Comparison of ENCODE assay signal across 5 worm cellular contexts in genomic region chrV:13730762-13731161, ce11.
A peak's percentile ranks its signal among the peaks of the same experiment; 100 is the strongest.
TF ChIP-seq lines count a peak whose summit lies in the region.

Gene dct-17 (minus strand): TSS chrV:13730784.

TF ChIP-seq in whole organism, L1 larva, 84 proteins besides CTCF, POLR2A, EP300 and RAD21:
- peak; percentile 3 for TF ChIP-seq pqm-1 (tag; optimal IDR thresholded peaks at IDR 0.05; lab: Kevin White, UChicago)
- TF ChIP-seq egl-27 (tag; optimal IDR thresholded peaks at IDR 0.05; lab: Kevin White, UChicago) = no peak
- peak; percentile 24 for TF ChIP-seq elt-2 (tag; optimal IDR thresholded peaks at IDR 0.05; lab: Kevin White, UChicago)
- peak; percentile 12 for TF ChIP-seq pax-3 (tag; optimal IDR thresholded peaks at IDR 0.05; lab: Kevin White, UChicago)

TF ChIP-seq in whole organism, L2 larva, 48 proteins besides CTCF, POLR2A, EP300 and RAD21:
- TF ChIP-seq nhr-23 (tag; optimal IDR thresholded peaks at IDR 0.05; lab: Kevin White, UChicago) (no peak), mab-5 (tag; optimal IDR thresholded peaks at IDR 0.05; lab: Kevin White, UChicago) (no peak), nhr-10 (tag; optimal IDR thresholded peaks at IDR 0.05; lab: Kevin White, UChicago) (no peak), elt-3 (tag; optimal IDR thresholded peaks at IDR 0.05; lab: Kevin White, UChicago) (no peak), nhr-11 (tag; optimal IDR thresholded peaks at IDR 0.05; lab: Kevin White, UChicago) (no peak), ztf-1 (GFP tag; conservative IDR thresholded peaks at IDR 0.05; lab: Robert Waterston, UW) (no peak), crh-2 (tag; optimal IDR thresholded peaks at IDR 0.05; lab: Kevin White, UChicago) (no peak), sma-9 (GFP tag; optimal IDR thresholded peaks at IDR 0.05; lab: Kevin White, UChicago) (no peak), sma-9 (tag; optimal IDR thresholded peaks at IDR 0.05; lab: Kevin White, UChicago) (no peak), ceh-16 (tag; optimal IDR thresholded peaks at IDR 0.05; lab: Kevin White, UChicago) (no peak), skn-1 (tag; optimal IDR thresholded peaks at IDR 0.05; lab: Kevin White, UChicago) (peak; percentile 48), mdl-1 (tag; optimal IDR thresholded peaks at IDR 0.05; lab: Kevin White, UChicago) (no peak), snpc-4 (tag; optimal IDR thresholded peaks at IDR 0.05; lab: Kevin White, UChicago) (no peak), ama-1 (optimal IDR thresholded peaks at IDR 0.05; lab: Kevin White, UChicago) (no peak), elt-1 (tag; optimal IDR thresholded peaks at IDR 0.05; lab: Kevin White, UChicago) (no peak), nhr-12 (tag; optimal IDR thresholded peaks at IDR 0.05; lab: Kevin White, UChicago) (no peak), fos-1 (tag; optimal IDR thresholded peaks at IDR 0.05; lab: Kevin White, UChicago) (peak; percentile 91)

TF ChIP-seq in whole organism, L3 larva, 47 proteins besides CTCF, POLR2A, EP300 and RAD21:
- TF ChIP-seq pqm-1 (tag; optimal IDR thresholded peaks at IDR 0.05; lab: Kevin White, UChicago) = peak; percentile 35
- TF ChIP-seq elt-2 (tag; optimal IDR thresholded peaks at IDR 0.05; lab: Kevin White, UChicago) = peak; percentile 58
- no peak for TF ChIP-seq nhr-77 (tag; optimal IDR thresholded peaks at IDR 0.05; lab: Kevin White, UChicago)
- no peak for TF ChIP-seq eor-1 (tag; optimal IDR thresholded peaks at IDR 0.05; lab: Kevin White, UChicago)

TF ChIP-seq in whole organism, L4 larva, 104 proteins besides CTCF, POLR2A, EP300 and RAD21:
- TF ChIP-seq F44E2.7 (GFP tag; IDR thresholded peaks at IDR 0.05; lab: Robert Waterston, UW) (no peak), dpl-1 (GFP tag; optimal IDR thresholded peaks at IDR 0.05; lab: Kevin White, UChicago) (no peak), zip-2 (tag; optimal IDR thresholded peaks at IDR 0.05; lab: Kevin White, UChicago) (no peak), zip-11 (GFP tag; IDR thresholded peaks at IDR 0.05; lab: Robert Waterston, UW) (no peak), nhr-6 (tag; optimal IDR thresholded peaks at IDR 0.05; lab: Kevin White, UChicago) (no peak), ceh-62 (tag; optimal IDR thresholded peaks at IDR 0.05; lab: Kevin White, UChicago) (no peak), ztf-7 (tag; optimal IDR thresholded peaks at IDR 0.05; lab: Kevin White, UChicago) (no peak), hmg-1.1 (GFP tag; IDR thresholded peaks at IDR 0.05; lab: Robert Waterston, UW) (no peak), unc-130 (GFP tag; optimal IDR thresholded peaks at IDR 0.05; lab: Kevin White, UChicago) (no peak), ztf-11 (tag; optimal IDR thresholded peaks at IDR 0.05; lab: Kevin White, UChicago) (no peak), nhr-48 (tag; optimal IDR thresholded peaks at IDR 0.05; lab: Kevin White, UChicago) (no peak), skn-1 (tag; optimal IDR thresholded peaks at IDR 0.05; lab: Kevin White, UChicago) (no peak), ZK337.2 (GFP tag; IDR thresholded peaks at IDR 0.05; lab: Robert Waterston, UW) (no peak), cey-2 (tag; optimal IDR thresholded peaks at IDR 0.05; lab: Kevin White, UChicago; ENCODE audit: borderline replicate concordance, insufficient read depth) (no peak), attf-4 (tag; optimal IDR thresholded peaks at IDR 0.05; lab: Kevin White, UChicago) (no peak), nhr-28 (tag; optimal IDR thresholded peaks at IDR 0.05; lab: Kevin White, UChicago) (peak; percentile 31), tra-1 (GFP tag; IDR thresholded peaks at IDR 0.05; lab: Robert Waterston, UW) (no peak), pqm-1 (tag; optimal IDR thresholded peaks at IDR 0.05; lab: Kevin White, UChicago) (peak; percentile 48), aha-1 (tag; lab: Kevin White, UChicago) (peak; percentile 14), dmd-6 (GFP tag; IDR thresholded peaks at IDR 0.05; lab: Robert Waterston, UW) (peak; percentile 70), aly-2 (tag; optimal IDR thresholded peaks at IDR 0.05; lab: Kevin White, UChicago) (no peak), nhr-25 (tag; optimal IDR thresholded peaks at IDR 0.05; lab: Kevin White, UChicago; ENCODE audit: borderline replicate concordance, insufficient read depth) (no peak), lsy-2 (tag; optimal IDR thresholded peaks at IDR 0.05; lab: Kevin White, UChicago) (no peak), mep-1 (tag; optimal IDR thresholded peaks at IDR 0.05; lab: Kevin White, UChicago) (no peak), lin-38 (GFP tag; IDR thresholded peaks at IDR 0.05; lab: Robert Waterston, UW) (no peak), Y48G9A.11 (GFP tag; IDR thresholded peaks at IDR 0.05; lab: Robert Waterston, UW) (no peak), nhr-237 (tag; optimal IDR thresholded peaks at IDR 0.05; lab: Kevin White, UChicago) (no peak), Y75B8A.6 (GFP tag; IDR thresholded peaks at IDR 0.05; lab: Robert Waterston, UW) (no peak), F26F4.8 (GFP tag; conservative IDR thresholded peaks at IDR 0.05; lab: Robert Waterston, UW) (no peak), tag-97 (GFP tag; IDR thresholded peaks at IDR 0.05; lab: Robert Waterston, UW) (no peak), nhr-42 (GFP tag; IDR thresholded peaks at IDR 0.05; lab: Robert Waterston, UW) (no peak), daf-16 (GFP tag; optimal IDR thresholded peaks at IDR 0.05; lab: Kevin White, UChicago) (no peak), daf-16 (tag; optimal IDR thresholded peaks at IDR 0.05; lab: Kevin White, UChicago) (peak; percentile 6), mxl-2 (GFP tag; conservative IDR thresholded peaks at IDR 0.05; lab: Robert Waterston, UW) (no peak), madf-5 (GFP tag; IDR thresholded peaks at IDR 0.05; lab: Robert Waterston, UW) (no peak), duxl-1 (tag; optimal IDR thresholded peaks at IDR 0.05; lab: Kevin White, UChicago; ENCODE audit: poor library complexity) (no peak)

TF ChIP-seq in whole organism, young adult, 124 proteins besides CTCF, POLR2A, EP300 and RAD21:
- peak; percentile 55 for TF ChIP-seq nhr-80 (tag; optimal IDR thresholded peaks at IDR 0.05; lab: Kevin White, UChicago)
- no peak for TF ChIP-seq madf-6 (GFP tag; IDR thresholded peaks at IDR 0.05; lab: Robert Waterston, UW)
